Fruit fly (Drosophila melanogaster) whole organism, embryonic: ENCODE results near the gene Syx1A.

Experiments used
- Atf-2 ChIP-seq: fragments of 200-800 bp; sonication (Bioruptor generic); optimal IDR thresholded peaks from 2 replicates; lab custom pipeline; 2016; ENCODE audit warnings: missing biosample characterization, missing genetic modification characterization
- Awh ChIP-seq: fragments of 200-800 bp; sonication (Bioruptor generic); IDR thresholded peaks from 2 replicates; pipeline ENCODE4, ENCODE4 v1.3.6; 2022; ENCODE audit warnings: missing biosample characterization, missing genetic modification characterization
- Bteb2 ChIP-seq: fragments of 200-800 bp; sonication (Bioruptor generic); optimal IDR thresholded peaks from 2 replicates; lab custom pipeline; 2016; ENCODE audit warnings: missing biosample characterization, missing genetic modification characterization
- CG10267 ChIP-seq: fragments of 200-800 bp; sonication (Bioruptor generic); optimal IDR thresholded peaks from 2 replicates; lab custom pipeline; 2018; ENCODE audit warnings: missing biosample characterization, mild to moderate bottlenecking, missing genetic modification characterization, moderate library complexity
- CG10543 ChIP-seq: fragments of 200-800 bp; sonication (Bioruptor generic); optimal IDR thresholded peaks from 3 replicates; lab custom pipeline; 2017; ENCODE audit warnings: missing biosample characterization, mild to moderate bottlenecking, missing genetic modification characterization, moderate library complexity
- CG10565 ChIP-seq: fragments of 200-800 bp; sonication (Bioruptor generic); optimal IDR thresholded peaks from 3 replicates; lab custom pipeline; 2016; ENCODE audit warnings: missing biosample characterization, mild to moderate bottlenecking, missing genetic modification characterization
- CG11504 ChIP-seq: fragments of 200-800 bp; sonication (Bioruptor generic); optimal IDR thresholded peaks from 3 replicates; lab custom pipeline; 2019; ENCODE audit warnings: missing biosample characterization, mild to moderate bottlenecking, missing genetic modification characterization, moderate library complexity
- CG11560 ChIP-seq: fragments of 200-800 bp; sonication (Bioruptor generic); IDR thresholded peaks from 3 replicates; pipeline ENCODE4 v1.3.6; 2022; ENCODE audit warnings: missing biosample characterization, missing genetic modification characterization
- CG12236 ChIP-seq: fragments of 200-800 bp; sonication (Bioruptor generic); optimal IDR thresholded peaks from 2 replicates; lab custom pipeline; 2016; ENCODE audit warnings: missing biosample characterization, missing genetic modification characterization
- CG13296 ChIP-seq: fragments of 200-800 bp; sonication (Bioruptor generic); optimal IDR thresholded peaks from 3 replicates; lab custom pipeline; 2018; ENCODE audit warnings: missing biosample characterization, mild to moderate bottlenecking, missing genetic modification characterization
- CG14014 ChIP-seq: fragments of 200-800 bp; sonication (Bioruptor generic); IDR thresholded peaks from 2 replicates; pipeline ENCODE4 v1.3.6; 2022; ENCODE audit warnings: missing biosample characterization, missing genetic modification characterization
- CG15269 ChIP-seq: fragments of 200-800 bp; sonication (Bioruptor generic); optimal IDR thresholded peaks from 2 replicates; lab custom pipeline; 2018; ENCODE audit warnings: missing biosample characterization, mild to moderate bottlenecking, missing genetic modification characterization, moderate library complexity
- CG1647 ChIP-seq: fragments of 200-800 bp; sonication (Bioruptor generic); optimal IDR thresholded peaks from 3 replicates; lab custom pipeline; 2016; ENCODE audit warnings: missing biosample characterization, missing genetic modification characterization
- CG16813 ChIP-seq: fragments of 200-800 bp; sonication (Bioruptor generic); IDR thresholded peaks from 3 replicates; pipeline ENCODE4 v1.3.6; 2022; ENCODE audit warnings: missing biosample characterization, missing genetic modification characterization; ENCODE audit not compliant: partially characterized antibody
- CG17361 ChIP-seq: fragments of 200-800 bp; sonication (Bioruptor generic); IDR thresholded peaks from 3 replicates; pipeline ENCODE4 v1.3.6; 2022; ENCODE audit warnings: missing biosample characterization, missing genetic modification characterization
- CG17385 ChIP-seq: fragments of 200-800 bp; sonication (Bioruptor generic); optimal IDR thresholded peaks from 3 replicates; lab custom pipeline; 2018; ENCODE audit warnings: missing biosample characterization, mild to moderate bottlenecking, missing genetic modification characterization
- CG1792 ChIP-seq: fragments of 200-800 bp; sonication (Bioruptor generic); optimal IDR thresholded peaks from 2 replicates; lab custom pipeline; 2016; ENCODE audit warnings: missing biosample characterization, missing genetic modification characterization
- CG2889 ChIP-seq: fragments of 200-800 bp; sonication (Bioruptor generic); IDR thresholded peaks from 3 replicates; pipeline ENCODE4 v1.3.6; 2022; ENCODE audit warnings: missing biosample characterization, missing genetic modification characterization
- CG30020 ChIP-seq: fragments of 200-800 bp; optimal IDR thresholded peaks from 2 replicates; lab custom pipeline; 2019; ENCODE audit warnings: missing biosample characterization, mild to moderate bottlenecking, missing genetic modification characterization, moderate library complexity
- CG33213 ChIP-seq: fragments of 200-800 bp; sonication (Bioruptor generic); optimal IDR thresholded peaks from 3 replicates; lab custom pipeline; 2016; ENCODE audit warnings: missing biosample characterization, missing genetic modification characterization
- CG3726 ChIP-seq: fragments of 200-800 bp; sonication (Bioruptor generic); IDR thresholded peaks from 3 replicates; pipeline ENCODE4, ENCODE4 v1.3.6; 2022; ENCODE audit warnings: missing biosample characterization, missing genetic modification characterization
- CG4854 ChIP-seq: fragments of 200-800 bp; sonication (Bioruptor generic); optimal IDR thresholded peaks from 2 replicates; lab custom pipeline; 2016; ENCODE audit warnings: missing biosample characterization, missing genetic modification characterization, inconsistent platforms
- CG7556 ChIP-seq: fragments of 200-800 bp; sonication (Bioruptor generic); optimal IDR thresholded peaks from 2 replicates; lab custom pipeline; 2017; ENCODE audit warnings: missing biosample characterization, mild to moderate bottlenecking, missing genetic modification characterization
- CG8281 ChIP-seq: fragments of 200-800 bp; sonication (Bioruptor generic); optimal IDR thresholded peaks from 2 replicates; lab custom pipeline; 2018; ENCODE audit warnings: missing biosample characterization, mild to moderate bottlenecking, missing genetic modification characterization, moderate library complexity
- CG8478 ChIP-seq: fragments of >200 bp; optimal IDR thresholded peaks from 2 replicates; lab custom pipeline; 2018
- E2f1 ChIP-seq: fragments of 200-800 bp; sonication (Bioruptor generic); IDR thresholded peaks from 2 replicates; pipeline ENCODE4 v1.3.6; 2022; ENCODE audit warnings: missing biosample characterization, missing genetic modification characterization
- Ets97D ChIP-seq: fragments of 200-800 bp; sonication (Bioruptor generic); optimal IDR thresholded peaks from 3 replicates; lab custom pipeline; 2016; ENCODE audit warnings: missing biosample characterization, missing genetic modification characterization
- Fer2 ChIP-seq: fragments of 200-800 bp; sonication (Bioruptor generic); optimal IDR thresholded peaks from 2 replicates; lab custom pipeline; 2018; ENCODE audit warnings: missing biosample characterization, mild to moderate bottlenecking, missing genetic modification characterization, moderate library complexity
- HLH54F ChIP-seq: fragments of 200-800 bp; sonication (Bioruptor generic); optimal IDR thresholded peaks from 3 replicates; lab custom pipeline; 2016; ENCODE audit warnings: missing biosample characterization, missing genetic modification characterization
- HmgD ChIP-seq: fragments of 200-800 bp; sonication (Bioruptor generic); optimal IDR thresholded peaks from 3 replicates; lab custom pipeline; 2016; ENCODE audit warnings: missing biosample characterization, missing genetic modification characterization
- Hr78 ChIP-seq, 2 experiments: fragments of 200-800 bp in 1 of 2; fragments of >200 bp in 1 of 2; sonication (Bioruptor generic) in 1 of 2; optimal IDR thresholded peaks; 2 replicates each; lab custom pipeline; 2017 to 2019; ENCODE audit warnings: missing biosample characterization in 2 of 2, missing genetic modification characterization in 2 of 2, mild to moderate bottlenecking in 1 of 2, moderate library complexity in 1 of 2
- Max ChIP-seq: fragments of 200-800 bp; sonication (Bioruptor generic); optimal IDR thresholded peaks from 2 replicates; lab custom pipeline; 2016; ENCODE audit warnings: missing biosample characterization, mild to moderate bottlenecking, missing genetic modification characterization
- NK7.1 ChIP-seq: fragments of 200-800 bp; sonication (Bioruptor generic); optimal IDR thresholded peaks from 3 replicates; lab custom pipeline; 2016; ENCODE audit warnings: missing biosample characterization, missing genetic modification characterization
- Oaz ChIP-seq: fragments of 200-800 bp; sonication (Bioruptor generic); IDR thresholded peaks from 2 replicates; pipeline ENCODE4 v1.3.6; 2022; ENCODE audit warnings: missing biosample characterization, missing genetic modification characterization
- Ravus ChIP-seq: fragments of 200-800 bp; sonication (Bioruptor generic); IDR thresholded peaks from 2 replicates; pipeline ENCODE4 v1.3.6; 2022; ENCODE audit warnings: missing biosample characterization, missing genetic modification characterization
- al ChIP-seq: fragments of 200-800 bp; sonication (Bioruptor generic); IDR thresholded peaks from 2 replicates; pipeline ENCODE4 v1.3.6; 2022; ENCODE audit warnings: missing biosample characterization, missing genetic modification characterization
- croc ChIP-seq: fragments of 200-800 bp; sonication (Bioruptor generic); conservative IDR thresholded peaks from 3 replicates; pipeline ENCODE4 v1.3.6; 2022; ENCODE audit warnings: missing biosample characterization, missing genetic modification characterization
- dm ChIP-seq: fragments of 200-800 bp; sonication (Bioruptor generic); optimal IDR thresholded peaks from 3 replicates; lab custom pipeline; 2016; ENCODE audit warnings: missing biosample characterization, missing genetic modification characterization
- grn ChIP-seq: fragments of 200-800 bp; sonication (Bioruptor generic); optimal IDR thresholded peaks from 3 replicates; lab custom pipeline; 2017; ENCODE audit warnings: missing biosample characterization, missing genetic modification characterization
- gro ChIP-seq: fragments of 200-800 bp; sonication (Bioruptor generic); optimal IDR thresholded peaks from 2 replicates; lab custom pipeline; 2016; ENCODE audit warnings: missing biosample characterization, missing genetic modification characterization
- inv ChIP-seq: fragments of 200-800 bp; sonication (Bioruptor generic); IDR thresholded peaks from 2 replicates; pipeline ENCODE4 v1.3.6; 2022; ENCODE audit warnings: missing biosample characterization, missing genetic modification characterization; ENCODE audit not compliant: partially characterized antibody
- knrl ChIP-seq: fragments of 200-800 bp; sonication (Bioruptor generic); IDR thresholded peaks from 3 replicates; pipeline ENCODE4 v1.3.6; 2022; ENCODE audit warnings: missing biosample characterization, missing genetic modification characterization; ENCODE audit not compliant: partially characterized antibody
- lilli ChIP-seq: fragments of 200-800 bp; sonication (Bioruptor generic); optimal IDR thresholded peaks from 3 replicates; lab custom pipeline; 2016; ENCODE audit warnings: missing biosample characterization, missing genetic modification characterization
- phol ChIP-seq: fragments of 200-800 bp; sonication (Bioruptor generic); optimal IDR thresholded peaks from 3 replicates; lab custom pipeline; 2018; ENCODE audit warnings: missing biosample characterization, mild to moderate bottlenecking, missing genetic modification characterization, moderate library complexity
- run ChIP-seq: fragments of 200-800 bp; sonication (Bioruptor generic); optimal IDR thresholded peaks from 3 replicates; lab custom pipeline; 2018; ENCODE audit warnings: missing biosample characterization, mild to moderate bottlenecking, missing genetic modification characterization
- sug ChIP-seq: fragments of 200-800 bp; optimal IDR thresholded peaks from 2 replicates; lab custom pipeline; 2019; ENCODE audit warnings: missing biosample characterization, mild to moderate bottlenecking, missing genetic modification characterization, moderate library complexity
- tin ChIP-seq: fragments of 200-800 bp; sonication (Bioruptor generic); optimal IDR thresholded peaks from 3 replicates; lab custom pipeline; 2016; ENCODE audit warnings: missing biosample characterization, missing genetic modification characterization
- trh ChIP-seq: fragments of 200-800 bp; sonication (Bioruptor generic); optimal IDR thresholded peaks from 2 replicates; lab custom pipeline; 2016; ENCODE audit warnings: missing biosample characterization, missing genetic modification characterization
- tx ChIP-seq: fragments of 200-800 bp; sonication (Bioruptor generic); optimal IDR thresholded peaks from 2 replicates; lab custom pipeline; 2016; ENCODE audit warnings: missing biosample characterization, missing genetic modification characterization
- zen2 ChIP-seq: fragments of 200-800 bp; sonication (Bioruptor generic); IDR thresholded peaks from 3 replicates; pipeline ENCODE4 v1.3.6; 2022; ENCODE audit warnings: missing biosample characterization, missing genetic modification characterization; ENCODE audit not compliant: partially characterized antibody
- zfh2 ChIP-seq: fragments of 200-800 bp; sonication (Bioruptor generic); optimal IDR thresholded peaks from 2 replicates; lab custom pipeline; 2016; ENCODE audit warnings: missing biosample characterization, missing genetic modification characterization

Syx1A gene

DNA sequence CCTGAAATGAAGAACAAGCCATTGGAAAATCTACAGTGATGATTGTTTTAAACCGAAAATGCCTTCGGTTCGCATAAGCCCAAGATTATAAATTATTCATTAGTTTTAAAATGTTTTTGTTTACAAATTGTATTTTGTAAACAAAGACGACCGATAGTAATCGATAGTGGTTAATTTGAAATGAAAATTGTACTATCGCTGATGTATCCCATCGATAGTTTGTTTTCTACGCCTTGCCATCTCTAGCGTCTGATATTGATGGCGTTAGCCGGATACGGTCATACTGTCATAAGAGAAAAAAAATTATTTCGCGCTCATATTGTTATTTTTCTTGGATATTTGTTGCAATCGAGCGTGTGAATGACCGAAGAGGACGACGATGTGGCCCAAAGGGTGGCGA lies 47.5 kb downstream of the Syx1A start, which contains the start of gene SMC1 (continued):
- no peak for TF ChIP-seq CG3726
- TF ChIP-seq Hr78 (GFP tag; optimal IDR thresholded peaks at IDR 0.05; lab: Kevin White, UChicago) = no peak
- TF ChIP-seq CG1792 = no peak
- TF ChIP-seq Max (GFP tag; lab: Kevin White, UChicago) = peak; percentile 34
- peak; percentile 77 for TF ChIP-seq Ets97D
- no peak for TF ChIP-seq CG7556 (GFP tag; lab: Kevin White, UChicago)
- peak; percentile 41 for TF ChIP-seq dm (GFP tag; lab: Kevin White, UChicago)
- peak; percentile 56 for TF ChIP-seq lilli (GFP tag; lab: Kevin White, UChicago)
- peak; percentile 100 for TF ChIP-seq CG16813 (GFP tag; lab: Robert Waterston, UW)
- TF ChIP-seq CG11504 = no peak
- TF ChIP-seq CG4854 = peak; percentile 20
- TF ChIP-seq HmgD (GFP tag; lab: Kevin White, UChicago) = peak; percentile 76
- TF ChIP-seq gro (GFP tag; lab: Kevin White, UChicago) = peak; percentile 85
- no peak for TF ChIP-seq croc
- peak; percentile 23 for TF ChIP-seq CG13296 (GFP tag; lab: Kevin White, UChicago)
- TF ChIP-seq sug (tag; lab: Kevin White, UChicago) = peak; percentile 70
- no peak for TF ChIP-seq Atf-2 (GFP tag; lab: Kevin White, UChicago)
- peak; percentile 37; the same call in 1 of the 2 replicates for TF ChIP-seq E2f1 (GFP tag; lab: Robert Waterston, UW)
- peak; percentile 29 for TF ChIP-seq Bteb2 (GFP tag; lab: Kevin White, UChicago)
- TF ChIP-seq zen2 (GFP tag; lab: Robert Waterston, UW) = peak; percentile 99
- TF ChIP-seq CG10543 (GFP tag; lab: Kevin White, UChicago) = peak; percentile 73
- no peak for TF ChIP-seq Ravus
- peak; percentile 29 for TF ChIP-seq tx (GFP tag; lab: Kevin White, UChicago)
- TF ChIP-seq al (GFP tag; lab: Robert Waterston, UW) = peak; percentile 33; the same call in 1 of the 2 replicates
- no peak for TF ChIP-seq trh (GFP tag; lab: Kevin White, UChicago)
- no peak for TF ChIP-seq CG2889 (GFP tag; lab: Robert Waterston, UW)
- TF ChIP-seq knrl (GFP tag; lab: Robert Waterston, UW) = peak; percentile 100
- TF ChIP-seq CG10267 (tag; lab: Kevin White, UChicago) = peak; percentile 56
- TF ChIP-seq CG30020 (tag; lab: Kevin White, UChicago) = peak; percentile 60
- no peak for TF ChIP-seq CG17385 (GFP tag; lab: Kevin White, UChicago)
- TF ChIP-seq tin = peak; percentile 13
- peak; percentile 19; the same call in 1 of the 3 replicates for TF ChIP-seq CG11560 (tag; lab: Robert Waterston, UW)
- TF ChIP-seq Fer2 (tag; lab: Kevin White, UChicago) = peak; percentile 0
- TF ChIP-seq CG10565 (GFP tag; lab: Kevin White, UChicago) = no peak
- TF ChIP-seq CG14014 = no peak; the same call in 1 of the 2 replicates
- TF ChIP-seq CG17361 (GFP tag; lab: Robert Waterston, UW) = 0 out of 3 replicates have a peak, but pooled peaks have one; percentile 19
- TF ChIP-seq CG33213 (GFP tag; lab: Kevin White, UChicago) = peak; percentile 73
- TF ChIP-seq HLH54F (GFP tag; lab: Kevin White, UChicago) = peak; percentile 61
- TF ChIP-seq grn (GFP tag; lab: Kevin White, UChicago) = no peak
- peak; percentile 57 for TF ChIP-seq zfh2 (GFP tag; lab: Kevin White, UChicago)
- peak; percentile 25 for TF ChIP-seq CG1647 (GFP tag; lab: Kevin White, UChicago)
- peak; percentile 50 for TF ChIP-seq CG8281 (tag; lab: Kevin White, UChicago)
- TF ChIP-seq phol (tag; lab: Kevin White, UChicago) = peak; percentile 83
- TF ChIP-seq Oaz (GFP tag; lab: Robert Waterston, UW) = no peak
- no peak for TF ChIP-seq CG12236 (GFP tag; lab: Kevin White, UChicago)
- 0 out of 2 replicates have a peak, but pooled peaks have one; percentile 23 for TF ChIP-seq Awh (GFP tag; lab: Robert Waterston, UW)
- TF ChIP-seq NK7.1 (GFP tag; lab: Kevin White, UChicago) = no peak
- TF ChIP-seq inv (GFP tag; lab: Robert Waterston, UW) = peak; percentile 100
- no peak for TF ChIP-seq CG15269
- TF ChIP-seq CG8478 = no peak
- TF ChIP-seq run (tag; lab: Kevin White, UChicago) = no peak
